Fruit fly (Drosophila melanogaster) whole organism, prepupa: Measurements from ENCODE around the gene CG17931.

ENCODE experiments used
- Blimp-1 ChIP-seq: fragments of 200-800 bp; sonication (Bioruptor generic); optimal IDR thresholded peaks from 3 replicates; lab custom pipeline; 2017; ENCODE audit warnings: missing biosample characterization, missing genetic modification characterization, mild to moderate bottlenecking, moderate library complexity, missing genetic modification reagents
- CG34406 ChIP-seq: fragments of 200-800 bp; sonication (Bioruptor generic); optimal IDR thresholded peaks from 3 replicates; lab custom pipeline; 2016; ENCODE audit warnings: missing biosample characterization, missing genetic modification characterization
- CG4318 ChIP-seq: fragments of 200-800 bp; sonication (Bioruptor generic); optimal IDR thresholded peaks from 3 replicates; lab custom pipeline; 2017; ENCODE audit warnings: missing biosample characterization, mild to moderate bottlenecking, missing genetic modification characterization
- CG7368 ChIP-seq: fragments of 200-800 bp; sonication (Bioruptor generic); optimal IDR thresholded peaks from 3 replicates; lab custom pipeline; 2016; ENCODE audit warnings: missing biosample characterization, missing genetic modification characterization
- Eip75B ChIP-seq: fragments of 200-800 bp; sonication (Bioruptor generic); optimal IDR thresholded peaks from 3 replicates; lab custom pipeline; 2016; ENCODE audit warnings: missing biosample characterization, missing genetic modification characterization
- OdsH ChIP-seq: fragments of 200-800 bp; sonication (Bioruptor generic); optimal IDR thresholded peaks from 3 replicates; lab custom pipeline; 2016; ENCODE audit warnings: missing biosample characterization, missing genetic modification characterization
- dsx ChIP-seq: fragments of 200-800 bp; optimal IDR thresholded peaks from 3 replicates; lab custom pipeline; 2019; ENCODE audit warnings: missing biosample characterization, mild to moderate bottlenecking, missing genetic modification characterization, moderate library complexity; ENCODE audit not compliant: poor library complexity, severe bottlenecking
- esn ChIP-seq: fragments of 200-800 bp; sonication (Bioruptor generic); optimal IDR thresholded peaks from 2 replicates; lab custom pipeline; 2016; ENCODE audit warnings: missing biosample characterization, mild to moderate bottlenecking, missing genetic modification characterization, moderate library complexity

DNA sequence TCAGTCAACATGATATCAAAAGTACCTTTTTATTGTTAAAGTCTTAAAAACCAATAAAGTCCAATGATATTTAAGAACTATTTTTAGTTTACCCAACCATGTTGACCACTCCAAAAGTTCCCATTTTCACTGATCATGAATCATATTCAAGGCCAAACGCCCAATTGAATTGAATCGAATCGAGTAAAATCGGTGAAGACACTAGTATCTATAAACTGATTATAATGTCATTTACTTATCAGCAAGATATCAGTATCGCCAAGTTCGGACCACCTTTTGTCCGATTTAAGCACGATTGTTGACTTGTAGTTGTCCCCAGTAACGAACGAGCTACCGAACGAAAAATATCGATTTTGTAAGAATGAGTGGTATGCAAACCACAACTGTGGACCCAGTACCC, 36.2 kb downstream of the CG17931 start, which contains the start of gene CG6901:
- no peak for TF ChIP-seq CG7368 (GFP tag; lab: Kevin White, UChicago)
- no peak for TF ChIP-seq CG34406 (GFP tag; lab: Kevin White, UChicago)
- no peak for TF ChIP-seq Eip75B (GFP tag; lab: Kevin White, UChicago)
- no peak for TF ChIP-seq CG4318
- no peak for TF ChIP-seq esn
- no peak for TF ChIP-seq Blimp-1 (GFP tag; lab: Kevin White, UChicago)
- TF ChIP-seq dsx (GFP tag; lab: Kevin White, UChicago) = no peak
- TF ChIP-seq OdsH (GFP tag; lab: Kevin White, UChicago) = no peak
